Worm (Caenorhabditis elegans) whole organism, late embryonic: ENCODE measurements around the gene ugt-12.

Experiments used
- ama-1 ChIP-seq: fragments of 150-350 bp; optimal IDR thresholded peaks from 2 replicates; lab custom pipeline; 2014
- ceh-45 ChIP-seq: fragments of 200-800 bp; sonication (Bioruptor generic); IDR thresholded peaks from 2 replicates; pipeline ENCODE4 v1.3.6; 2022; ENCODE audit warnings: missing genetic modification reagents, missing genetic modification characterization, missing compliant biosample characterization
- dve-1 ChIP-seq: sonication (generic microtip); optimal IDR thresholded peaks from 2 replicates; lab custom pipeline; 2017; ENCODE audit warnings: antibody characterized with exemption, mild to moderate bottlenecking, missing genetic modification characterization, missing compliant biosample characterization
- fkh-10 ChIP-seq: fragments of 150-350 bp; optimal IDR thresholded peaks from 2 replicates; lab custom pipeline; 2014; ENCODE audit warnings: missing biosample characterization, missing genetic modification reagents, missing genetic modification characterization
- nfya-1 ChIP-seq: sonication (generic microtip); optimal IDR thresholded peaks from 2 replicates; lab custom pipeline; 2017; ENCODE audit warnings: missing genetic modification characterization, mild to moderate bottlenecking, missing compliant biosample characterization, antibody characterized with exemption, moderate library complexity
- nhr-11 ChIP-seq: fragments of 150-350 bp; optimal IDR thresholded peaks from 2 replicates; lab custom pipeline; 2014; ENCODE audit warnings: missing biosample characterization, missing genetic modification characterization
- pha-4 ChIP-seq: fragments of 150-350 bp; optimal IDR thresholded peaks from 2 replicates; lab custom pipeline; 2018; ENCODE audit warnings: missing biosample characterization, missing genetic modification reagents, missing genetic modification characterization

ce11 chrV:4839913-4840312 lies 49.5 kb downstream of the ugt-12 start, which contains the start of gene nas-9:
- TF ChIP-seq ama-1 (lab: Kevin White, UChicago) (no peak), pha-4 (tag; lab: Kevin White, UChicago) (no peak), dve-1 (no peak), ceh-45 (GFP tag; lab: Robert Waterston, UW) (no peak), nhr-11 (tag; lab: Kevin White, UChicago) (no peak), fkh-10 (GFP tag; lab: Kevin White, UChicago) (no peak), nfya-1 (tag; lab: Kevin White, UChicago) (no peak)
